Fruit fly (Drosophila melanogaster) whole organism: Measurements from ENCODE around the gene CG13599.

Source experiments
- CG8478 ChIP-seq: fragments of >200 bp; optimal IDR thresholded peaks from 2 replicates; lab custom pipeline; 2018; ENCODE audit warnings: inconsistent platforms
- Dll ChIP-seq: fragments of >200 bp; optimal IDR thresholded peaks from 2 replicates; lab custom pipeline; 2017
- EcR ChIP-seq, 2 experiments: fragments of >200 bp; optimal IDR thresholded peaks; 2 replicates each; lab custom pipeline; 2017; ENCODE audit warnings: missing biosample characterization in 2 of 2, missing genetic modification characterization in 2 of 2, missing genetic modification reagents in 2 of 2
- pan ChIP-seq: fragments of >200 bp; optimal IDR thresholded peaks from 2 replicates; lab custom pipeline; 2017
- psq ChIP-seq: fragments of >200 bp; optimal IDR thresholded peaks from 2 replicates; lab custom pipeline; 2017
- usp ChIP-seq: fragments of >200 bp; optimal IDR thresholded peaks from 2 replicates; lab custom pipeline; 2017; ENCODE audit warnings: missing biosample characterization, missing genetic modification characterization, mixed read lengths

DNA sequence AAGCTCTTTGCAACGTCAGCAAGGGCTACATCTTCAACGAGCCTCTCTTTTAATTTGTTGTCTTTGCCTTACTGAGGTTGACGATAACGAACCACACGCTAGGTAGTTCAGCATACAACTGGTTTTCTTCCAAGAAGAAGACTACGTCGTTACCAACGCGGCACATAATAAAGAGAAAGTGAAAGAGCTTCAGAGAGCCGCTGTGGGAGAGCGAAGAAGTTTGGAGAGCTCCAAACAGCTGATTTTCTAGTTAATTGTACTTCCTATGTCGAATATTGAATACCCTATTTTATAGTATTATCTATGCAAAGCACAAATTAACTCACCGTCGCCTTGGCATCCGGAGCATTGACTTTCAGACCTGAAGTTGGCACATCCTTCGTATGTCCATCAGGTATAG lies 23.9 kb downstream of the CG13599 start:
- TF ChIP-seq pan: no peak
- TF ChIP-seq CG8478: no peak
- no peak for TF ChIP-seq psq (lab: Kevin White, UChicago)
- no peak for TF ChIP-seq usp (GFP tag; lab: Kevin White, UChicago)
- no peak for TF ChIP-seq EcR (GFP tag; optimal IDR thresholded peaks at IDR 0.05; lab: Kevin White, UChicago)
- TF ChIP-seq Dll: no peak
